Worm (Caenorhabditis elegans) whole organism, young adult: Measurements from ENCODE around the gene R10E11.5.

Experiments
- B0261.1 ChIP-seq: sonication (generic microtip); optimal IDR thresholded peaks from 2 replicates; lab custom pipeline; 2016; ENCODE audit warnings: mild to moderate bottlenecking, missing genetic modification characterization, moderate library complexity, missing compliant biosample characterization
- C06A6.2 ChIP-seq: fragments of 200-800 bp; sonication (Bioruptor generic); conservative IDR thresholded peaks from 2 replicates; pipeline ENCODE4 v1.3.6; 2022; ENCODE audit warnings: missing genetic modification characterization, missing compliant biosample characterization
- D2030.7 ChIP-seq: fragments of 200-800 bp; sonication (Bioruptor generic); IDR thresholded peaks from 2 replicates; pipeline ENCODE4 v1.3.6; 2022; ENCODE audit warnings: missing genetic modification reagents, missing genetic modification characterization, missing compliant biosample characterization
- F22D6.2 ChIP-seq: sonication (generic microtip); optimal IDR thresholded peaks from 2 replicates; lab custom pipeline; 2016; ENCODE audit warnings: mild to moderate bottlenecking, missing genetic modification characterization, missing compliant biosample characterization
- F33H1.4 ChIP-seq: fragments of 200-800 bp; sonication (Bioruptor generic); IDR thresholded peaks from 2 replicates; pipeline ENCODE4 v1.3.6; 2022; ENCODE audit warnings: missing genetic modification reagents, missing genetic modification characterization, missing compliant biosample characterization
- F57C9.4 ChIP-seq: sonication (generic microtip); optimal IDR thresholded peaks from 2 replicates; lab custom pipeline; 2017; ENCODE audit warnings: mild to moderate bottlenecking, missing genetic modification characterization, missing compliant biosample characterization
- K11D2.4 ChIP-seq: fragments of 200-800 bp; sonication (Bioruptor generic); IDR thresholded peaks from 2 replicates; pipeline ENCODE4 v1.3.6; 2022; ENCODE audit warnings: missing genetic modification reagents, missing genetic modification characterization, missing compliant biosample characterization
- K12H6.12 ChIP-seq: fragments of 200-800 bp; sonication (Bioruptor generic); optimal IDR thresholded peaks from 2 replicates; lab custom pipeline; 2018; ENCODE audit warnings: mild to moderate bottlenecking, missing genetic modification characterization, missing compliant biosample characterization
- T07F8.4 ChIP-seq: sonication (generic microtip); optimal IDR thresholded peaks from 2 replicates; lab custom pipeline; 2016; ENCODE audit warnings: mild to moderate bottlenecking, missing genetic modification characterization, moderate library complexity, missing compliant biosample characterization
- T26A5.8 ChIP-seq: sonication (generic microtip); optimal IDR thresholded peaks from 2 replicates; lab custom pipeline; 2016; ENCODE audit warnings: missing genetic modification characterization, missing compliant biosample characterization
- Y53F4B.3 ChIP-seq: fragments of 200-800 bp; sonication (Bioruptor generic); IDR thresholded peaks from 2 replicates; pipeline ENCODE4 v1.3.6; 2022; ENCODE audit warnings: missing genetic modification reagents, missing genetic modification characterization, missing compliant biosample characterization
- Y67H2A.10 ChIP-seq: fragments of 200-800 bp; sonication (Bioruptor generic); conservative IDR thresholded peaks from 2 replicates; pipeline ENCODE4 v1.3.6; 2022; ENCODE audit warnings: missing genetic modification reagents, missing genetic modification characterization, missing compliant biosample characterization
- atf-7 ChIP-seq: sonication (generic microtip); optimal IDR thresholded peaks from 2 replicates; lab custom pipeline; 2017; ENCODE audit warnings: mild to moderate bottlenecking, missing genetic modification characterization, missing compliant biosample characterization
- athp-1 ChIP-seq: sonication (generic microtip); optimal IDR thresholded peaks from 2 replicates; lab custom pipeline; 2017; ENCODE audit warnings: mild to moderate bottlenecking, missing genetic modification characterization, missing compliant biosample characterization
- attf-5 ChIP-seq: fragments of 200-800 bp; sonication (Bioruptor generic); optimal IDR thresholded peaks from 2 replicates; lab custom pipeline; 2018; ENCODE audit warnings: mild to moderate bottlenecking, missing genetic modification characterization, missing compliant biosample characterization
- cebp-1 ChIP-seq, 2 experiments: fragments of 200-800 bp in 1 of 2; sonication (Bioruptor generic) in 1 of 2; sonication (generic microtip) in 1 of 2; IDR thresholded peaks in 1 of 2; optimal IDR thresholded peaks in 1 of 2; 2 replicates each; pipeline versions ENCODE4 v1.3.6 to Lab custom; 2017 to 2022; ENCODE audit warnings: missing compliant biosample characterization in 2 of 2, missing genetic modification characterization in 2 of 2, mild to moderate bottlenecking in 1 of 2, missing genetic modification reagents in 1 of 2, moderate library complexity in 1 of 2
- cebp-2 ChIP-seq: fragments of 200-800 bp; sonication (Bioruptor generic); IDR thresholded peaks from 2 replicates; pipeline ENCODE4 v1.3.6; 2022; ENCODE audit warnings: missing genetic modification characterization, missing compliant biosample characterization
- ceh-100 ChIP-seq: fragments of 200-800 bp; sonication (Bioruptor generic); IDR thresholded peaks from 2 replicates; pipeline ENCODE4 v1.3.6; 2022; ENCODE audit warnings: missing genetic modification reagents, missing genetic modification characterization, missing compliant biosample characterization
- ceh-27 ChIP-seq: fragments of 200-800 bp; sonication (Bioruptor generic); optimal IDR thresholded peaks from 2 replicates; lab custom pipeline; 2018; ENCODE audit warnings: mild to moderate bottlenecking, missing genetic modification characterization, moderate library complexity, missing compliant biosample characterization
- ceh-40 ChIP-seq: fragments of 200-800 bp; sonication (Bioruptor generic); IDR thresholded peaks from 2 replicates; pipeline ENCODE4 v1.3.6; 2022; ENCODE audit warnings: missing genetic modification characterization, missing compliant biosample characterization
- ceh-58 ChIP-seq: fragments of 200-800 bp; sonication (Bioruptor generic); IDR thresholded peaks from 2 replicates; pipeline ENCODE4 v1.3.6; 2022; ENCODE audit warnings: missing genetic modification characterization, missing compliant biosample characterization
- ceh-79 ChIP-seq: sonication (generic microtip); optimal IDR thresholded peaks from 2 replicates; lab custom pipeline; 2017; ENCODE audit warnings: mild to moderate bottlenecking, missing genetic modification characterization, missing compliant biosample characterization
- ceh-91 ChIP-seq: fragments of 200-800 bp; sonication (Bioruptor generic); IDR thresholded peaks from 2 replicates; pipeline ENCODE4 v1.3.6; 2022; ENCODE audit warnings: missing genetic modification reagents, missing genetic modification characterization, missing compliant biosample characterization
- chd-7 ChIP-seq: sonication (generic microtip); optimal IDR thresholded peaks from 2 replicates; lab custom pipeline; 2016; ENCODE audit warnings: mild to moderate bottlenecking, missing genetic modification characterization, moderate library complexity, missing compliant biosample characterization
- die-1 ChIP-seq: sonication (generic microtip); optimal IDR thresholded peaks from 2 replicates; lab custom pipeline; 2016; ENCODE audit warnings: missing genotype, mild to moderate bottlenecking, missing genetic modification characterization, missing compliant biosample characterization
- ekl-4 ChIP-seq: fragments of 200-800 bp; sonication (Bioruptor generic); IDR thresholded peaks from 2 replicates; pipeline ENCODE4 v1.3.6; 2022; ENCODE audit warnings: missing genetic modification reagents, missing genetic modification characterization, missing compliant biosample characterization
- ets-4 ChIP-seq: fragments of 200-800 bp; sonication (Bioruptor generic); optimal IDR thresholded peaks from 2 replicates; lab custom pipeline; 2018; ENCODE audit warnings: mild to moderate bottlenecking, missing genetic modification characterization, missing compliant biosample characterization
- fkh-3 ChIP-seq: sonication (generic microtip); optimal IDR thresholded peaks from 2 replicates; lab custom pipeline; 2016; ENCODE audit warnings: mild to moderate bottlenecking, missing genetic modification characterization, missing compliant biosample characterization
- gei-17 ChIP-seq: fragments of 200-800 bp; sonication (Bioruptor generic); optimal IDR thresholded peaks from 2 replicates; lab custom pipeline; 2018; ENCODE audit warnings: mild to moderate bottlenecking, missing genetic modification characterization, missing compliant biosample characterization
- hlh-26 ChIP-seq: fragments of 200-800 bp; sonication (Bioruptor generic); conservative IDR thresholded peaks from 2 replicates; pipeline ENCODE4 v1.3.6; 2022; ENCODE audit warnings: missing genetic modification reagents, missing genetic modification characterization, missing compliant biosample characterization
- hrde-1 ChIP-seq: sonication (generic microtip); optimal IDR thresholded peaks from 2 replicates; lab custom pipeline; 2016; ENCODE audit warnings: missing genetic modification characterization, mild to moderate bottlenecking, missing compliant biosample characterization, moderate library complexity, missing genotype, missing genetic modification reagents, borderline replicate concordance
- hsf-1 ChIP-seq: fragments of 200-800 bp; sonication (Bioruptor generic); IDR thresholded peaks from 2 replicates; pipeline ENCODE4 v1.3.6; 2022; ENCODE audit warnings: missing genetic modification reagents, missing genetic modification characterization, missing compliant biosample characterization
- let-607 ChIP-seq, 2 experiments: fragments of 200-800 bp in 1 of 2; sonication (Bioruptor generic) in 1 of 2; sonication (generic microtip) in 1 of 2; optimal IDR thresholded peaks; 2 replicates each; lab custom pipeline; 2016 to 2018; ENCODE audit warnings: mild to moderate bottlenecking in 2 of 2, missing compliant biosample characterization in 2 of 2, missing genetic modification characterization in 2 of 2, moderate library complexity in 2 of 2, missing genotype in 1 of 2
- lsy-27 ChIP-seq: sonication (generic microtip); optimal IDR thresholded peaks from 2 replicates; lab custom pipeline; 2017; ENCODE audit warnings: missing genetic modification characterization, mild to moderate bottlenecking, missing compliant biosample characterization, antibody characterized with exemption, missing genotype, borderline replicate concordance; ENCODE audit not compliant: insufficient read depth
- madf-3 ChIP-seq: fragments of 200-800 bp; sonication (Bioruptor generic); IDR thresholded peaks from 2 replicates; pipeline ENCODE4 v1.3.6; 2022; ENCODE audit warnings: missing genetic modification reagents, missing genetic modification characterization, missing compliant biosample characterization
- mel-28 ChIP-seq: sonication (generic microtip); optimal IDR thresholded peaks from 2 replicates; lab custom pipeline; 2016; ENCODE audit warnings: borderline replicate concordance, mild to moderate bottlenecking, missing genetic modification characterization, missing compliant biosample characterization
- nfya-1 ChIP-seq: sonication (generic microtip); optimal IDR thresholded peaks from 2 replicates; lab custom pipeline; 2017; ENCODE audit warnings: antibody characterized with exemption, missing compliant biosample characterization, missing genetic modification characterization, borderline replicate concordance; ENCODE audit not compliant: insufficient read depth
- nfyb-1 ChIP-seq: fragments of 200-800 bp; sonication (Bioruptor generic); IDR thresholded peaks from 2 replicates; pipeline ENCODE4 v1.3.6; 2022; ENCODE audit warnings: missing genetic modification reagents, missing genetic modification characterization, missing compliant biosample characterization
- nhr-27 ChIP-seq: fragments of 200-800 bp; sonication (Bioruptor generic); optimal IDR thresholded peaks from 2 replicates; lab custom pipeline; 2018; ENCODE audit warnings: mild to moderate bottlenecking, missing genetic modification characterization, moderate library complexity, missing compliant biosample characterization
- rec-8 ChIP-seq, 2 experiments: sonication (generic microtip); optimal IDR thresholded peaks; 2 replicates each; lab custom pipeline; 2016; ENCODE audit warnings: mild to moderate bottlenecking in 2 of 2, missing genetic modification characterization in 2 of 2, missing genetic modification reagents in 2 of 2, missing genotype in 2 of 2, missing biosample characterization in 1 of 2, missing compliant biosample characterization in 1 of 2, moderate library complexity in 1 of 2
- snpc-1.1 ChIP-seq: sonication (generic microtip); optimal IDR thresholded peaks from 2 replicates; lab custom pipeline; 2017; ENCODE audit warnings: missing genetic modification characterization, mild to moderate bottlenecking, missing compliant biosample characterization, antibody characterized with exemption, moderate library complexity, missing genotype, missing genetic modification reagents; ENCODE audit not compliant: insufficient read depth
- snpc-4 ChIP-seq, 5 experiments: fragments of 150-350 bp in 1 of 5; sonication (generic microtip) in 4 of 5; optimal IDR thresholded peaks; 2 replicates each; lab custom pipeline; 2014 to 2018; ENCODE audit warnings: missing genetic modification characterization in 5 of 5, missing biosample characterization in 3 of 5, antibody characterized with exemption in 2 of 5, mild to moderate bottlenecking in 2 of 5, missing compliant biosample characterization in 2 of 5, missing genotype in 2 of 5, moderate library complexity in 2 of 5, missing genetic modification reagents in 1 of 5
- tbx-9 ChIP-seq: sonication (generic microtip); optimal IDR thresholded peaks from 2 replicates; lab custom pipeline; 2016; ENCODE audit warnings: borderline replicate concordance, missing genetic modification characterization, inconsistent platforms, missing compliant biosample characterization
- zfh-2 ChIP-seq: fragments of 200-800 bp; sonication (Bioruptor generic); conservative IDR thresholded peaks from 2 replicates; pipeline ENCODE4 v1.3.6; 2022; ENCODE audit warnings: missing genetic modification reagents, missing genetic modification characterization, missing compliant biosample characterization
- ztf-25 ChIP-seq: fragments of 200-800 bp; sonication (Bioruptor generic); IDR thresholded peaks from 2 replicates; pipeline ENCODE4 v1.3.6; 2022; ENCODE audit warnings: missing genetic modification reagents, missing genetic modification characterization, missing compliant biosample characterization
- ztf-28 ChIP-seq: fragments of 200-800 bp; sonication (Bioruptor generic); IDR thresholded peaks from 2 replicates; pipeline ENCODE4 v1.3.6; 2022; ENCODE audit warnings: missing genetic modification reagents, missing genetic modification characterization, missing compliant biosample characterization

R10E11.5 gene

ce11 chrIII:9783133-9783590, 6.3 kb downstream of the R10E11.5 start:
- no peak for TF ChIP-seq K12H6.12 (tag; lab: Kevin White, UChicago)
- no peak for TF ChIP-seq die-1
- TF ChIP-seq nfyb-1: no peak
- no peak for TF ChIP-seq ztf-25 (GFP tag; lab: Robert Waterston, UW)
- TF ChIP-seq T26A5.8 (tag; lab: Kevin White, UChicago): no peak
- no peak for TF ChIP-seq rec-8 (tag; optimal IDR thresholded peaks at IDR 0.05; lab: Kevin White, UChicago)
- no peak for TF ChIP-seq Y67H2A.10 (GFP tag; lab: Robert Waterston, UW)
- TF ChIP-seq B0261.1: no peak
- TF ChIP-seq atf-7 (tag; lab: Kevin White, UChicago): peak; percentile 61
- TF ChIP-seq ceh-58 (GFP tag; lab: Robert Waterston, UW): 0 out of 2 replicates have a peak, but pooled peaks have one; percentile 60
- no peak for TF ChIP-seq C06A6.2 (GFP tag; lab: Robert Waterston, UW)
- no peak for TF ChIP-seq ceh-79 (tag; lab: Kevin White, UChicago)
- TF ChIP-seq nfya-1 (tag; lab: Kevin White, UChicago): no peak
- peak; percentile 21 to 35 for TF ChIP-seq let-607 (tag; optimal IDR thresholded peaks at IDR 0.05; lab: Kevin White, UChicago)
- no peak for TF ChIP-seq snpc-4 (GFP tag; optimal IDR thresholded peaks at IDR 0.05; lab: Kevin White, UChicago)
- peak in 1 of 4 experiments; percentile 2 for TF ChIP-seq snpc-4 (tag; optimal IDR thresholded peaks at IDR 0.05; lab: Kevin White, UChicago)
- TF ChIP-seq ekl-4 (GFP tag; lab: Robert Waterston, UW): peak; percentile 17; the same call in 1 of the 2 replicates
- 0 out of 2 replicates have a peak, but pooled peaks have one; percentile 36 for TF ChIP-seq cebp-2 (GFP tag; lab: Robert Waterston, UW)
- no peak for TF ChIP-seq fkh-3 (tag; lab: Kevin White, UChicago)
- no peak for TF ChIP-seq T07F8.4 (tag; lab: Kevin White, UChicago)
- no peak for TF ChIP-seq ceh-40 (GFP tag; lab: Robert Waterston, UW)
- 0 out of 2 replicates have a peak, but pooled peaks have one; percentile 54 for TF ChIP-seq hsf-1
- no peak for TF ChIP-seq ets-4 (GFP tag; lab: Kevin White, UChicago)
- TF ChIP-seq cebp-1 (GFP tag; IDR thresholded peaks at IDR 0.05; lab: Robert Waterston, UW): no peak
- TF ChIP-seq cebp-1 (tag; optimal IDR thresholded peaks at IDR 0.05; lab: Kevin White, UChicago): peak; percentile 29
- no peak for TF ChIP-seq D2030.7 (GFP tag; lab: Robert Waterston, UW)
- TF ChIP-seq gei-17 (GFP tag; lab: Kevin White, UChicago): peak; percentile 3
- no peak for TF ChIP-seq lsy-27 (tag; lab: Kevin White, UChicago)
- no peak for TF ChIP-seq ceh-91 (GFP tag; lab: Robert Waterston, UW)
- TF ChIP-seq madf-3 (GFP tag; lab: Robert Waterston, UW): peak; percentile 85
- no peak; the same call in 1 of the 2 replicates for TF ChIP-seq ceh-100 (GFP tag; lab: Robert Waterston, UW)
- TF ChIP-seq Y53F4B.3 (GFP tag; lab: Robert Waterston, UW): no peak
- TF ChIP-seq ztf-28: no peak
- no peak for TF ChIP-seq tbx-9 (tag; lab: Kevin White, UChicago)
- no peak for TF ChIP-seq ceh-27 (GFP tag; lab: Kevin White, UChicago)
- no peak for TF ChIP-seq athp-1
- no peak for TF ChIP-seq F33H1.4
- TF ChIP-seq chd-7: no peak
- no peak for TF ChIP-seq nhr-27
- peak; percentile 6 for TF ChIP-seq hrde-1 (tag; lab: Kevin White, UChicago)
- TF ChIP-seq F57C9.4 (tag; lab: Kevin White, UChicago): peak; percentile 80
- no peak for TF ChIP-seq F22D6.2 (tag; lab: Kevin White, UChicago)
- TF ChIP-seq snpc-1.1 (tag; lab: Kevin White, UChicago): no peak
- TF ChIP-seq hlh-26: no peak
- TF ChIP-seq mel-28: no peak
- TF ChIP-seq attf-5 (GFP tag; lab: Kevin White, UChicago): peak; percentile 21
- TF ChIP-seq K11D2.4 (GFP tag; lab: Robert Waterston, UW): no peak
- TF ChIP-seq zfh-2: no peak
